Fruit fly (Drosophila melanogaster): ENCODE measurements around the gene CG12994.

CG12994 gene

dm6 chrX:17443880-17444279 is at the start of gene CG12994, which contains the start of gene CG46464:
Gene CG12994 (minus strand): TSS chrX:17443994.
Gene CG46464 (minus strand): TSS chrX:17443994.
- no peak for TF ChIP-seq noc (tag; optimal IDR thresholded peaks at IDR 0.05)

dm6 chrX:17491184-17491583 is 47.4 kb upstream of the CG12994 start:
- peak; percentile 53 for TF ChIP-seq noc (tag; optimal IDR thresholded peaks at IDR 0.05)

- TF ChIP-seq noc (tag; optimal IDR thresholded peaks at IDR 0.05), result no peak
Measured at dm6 chrX:17490462-17490861, 46.7 kb upstream of the CG12994 start.

dm6 chrX:17489853-17490252 is 46.1 kb upstream of the CG12994 start:
- TF ChIP-seq noc (tag; optimal IDR thresholded peaks at IDR 0.05), result no peak

- TF ChIP-seq noc (tag; optimal IDR thresholded peaks at IDR 0.05), result no peak
Measured at dm6 chrX:17488422-17488821, 44.6 kb upstream of the CG12994 start.

- no peak for TF ChIP-seq noc (tag; optimal IDR thresholded peaks at IDR 0.05)
Measured at dm6 chrX:17485293-17486056, 41.7 kb upstream of the CG12994 start.

- TF ChIP-seq noc (tag; optimal IDR thresholded peaks at IDR 0.05), result no peak
Measured at dm6 chrX:17484152-17484807, 40.5 kb upstream of the CG12994 start.

- TF ChIP-seq noc (tag; optimal IDR thresholded peaks at IDR 0.05), result no peak
Measured at dm6 chrX:17482808-17483207, 39.0 kb upstream of the CG12994 start.

- TF ChIP-seq noc (tag; optimal IDR thresholded peaks at IDR 0.05), result no peak
Measured at dm6 chrX:17481659-17482266, 38.0 kb upstream of the CG12994 start.

dm6 chrX:17478383-17478782 is 34.6 kb upstream of the CG12994 start:
- TF ChIP-seq noc (tag; optimal IDR thresholded peaks at IDR 0.05), result no peak

dm6 chrX:17476999-17477398 is 33.2 kb upstream of the CG12994 start:
- no peak for TF ChIP-seq noc (tag; optimal IDR thresholded peaks at IDR 0.05)

dm6 chrX:17473879-17474278 is 30.1 kb upstream of the CG12994 start:
- no peak for TF ChIP-seq noc (tag; optimal IDR thresholded peaks at IDR 0.05)

dm6 chrX:17472930-17473668 is 29.3 kb upstream of the CG12994 start:
- no peak for TF ChIP-seq noc (tag; optimal IDR thresholded peaks at IDR 0.05)

- no peak for TF ChIP-seq noc (tag; optimal IDR thresholded peaks at IDR 0.05)
Measured at dm6 chrX:17472467-17472866, 28.7 kb upstream of the CG12994 start.

dm6 chrX:17471584-17471983 is 27.8 kb upstream of the CG12994 start:
- no peak for TF ChIP-seq noc (tag; optimal IDR thresholded peaks at IDR 0.05)

dm6 chrX:17465523-17465922 is 21.7 kb upstream of the CG12994 start:
- TF ChIP-seq noc (tag; optimal IDR thresholded peaks at IDR 0.05), result peak; percentile 31
